Worm (Caenorhabditis elegans) whole organism, L4 larva: ENCODE results near the gene F58B4.3.

Experiments used
- arid-1 ChIP-seq: fragments of 200-800 bp; sonication (Bioruptor generic); conservative IDR thresholded peaks from 2 replicates; pipeline ENCODE4 v1.3.6; 2022; ENCODE audit warnings: missing genetic modification reagents, missing genetic modification characterization, missing compliant biosample characterization
- egl-27 ChIP-seq: sonication (generic microtip); optimal IDR thresholded peaks from 3 replicates; lab custom pipeline; 2017; ENCODE audit warnings: missing biosample characterization, missing genetic modification reagents, missing genetic modification characterization

- no peak for TF ChIP-seq arid-1
- no peak for TF ChIP-seq egl-27 (tag; lab: Kevin White, UChicago)
These were observed 1.6 kb downstream of the F58B4.3 start, which contains the start of gene scvp-1 for ce11 chrV:10931189-10931588.
